Worm (Caenorhabditis elegans) whole organism, young adult: ENCODE measurements around the gene madf-9.

Experiments used
- F10E7.11 ChIP-seq: sonication (generic microtip); optimal IDR thresholded peaks from 2 replicates; lab custom pipeline; 2017; ENCODE audit warnings: mild to moderate bottlenecking, missing genetic modification characterization, moderate library complexity, missing compliant biosample characterization
- F37B4.10 ChIP-seq: fragments of 200-800 bp; sonication (Bioruptor generic); IDR thresholded peaks from 2 replicates; pipeline ENCODE4 v1.3.6; 2022; ENCODE audit warnings: missing genetic modification characterization, missing compliant biosample characterization
- F39B2.1 ChIP-seq: fragments of 200-800 bp; sonication (Bioruptor generic); IDR thresholded peaks from 2 replicates; pipeline ENCODE4 v1.3.6; 2022; ENCODE audit warnings: missing genetic modification reagents, missing genetic modification characterization, missing compliant biosample characterization
- F49E8.2 ChIP-seq: sonication (generic microtip); optimal IDR thresholded peaks from 3 replicates; lab custom pipeline; 2017; ENCODE audit warnings: missing genetic modification characterization, mild to moderate bottlenecking, missing compliant biosample characterization, antibody characterized with exemption, moderate library complexity; ENCODE audit not compliant: insufficient read depth
- F57A8.1 ChIP-seq: fragments of 200-800 bp; sonication (Bioruptor generic); optimal IDR thresholded peaks from 2 replicates; lab custom pipeline; 2018; ENCODE audit warnings: mild to moderate bottlenecking, missing genetic modification characterization, moderate library complexity, missing compliant biosample characterization
- Y67H2A.10 ChIP-seq: fragments of 200-800 bp; sonication (Bioruptor generic); conservative IDR thresholded peaks from 2 replicates; pipeline ENCODE4 v1.3.6; 2022; ENCODE audit warnings: missing genetic modification reagents, missing genetic modification characterization, missing compliant biosample characterization
- ZK185.1 ChIP-seq: sonication (generic microtip); optimal IDR thresholded peaks from 2 replicates; lab custom pipeline; 2016; ENCODE audit warnings: mild to moderate bottlenecking, missing genetic modification characterization, missing compliant biosample characterization; ENCODE audit not compliant: poor library complexity, severe bottlenecking
- attf-6 ChIP-seq: fragments of 200-800 bp; sonication (Bioruptor generic); IDR thresholded peaks from 2 replicates; pipeline ENCODE4 v1.3.6; 2022; ENCODE audit warnings: missing genetic modification reagents, missing genetic modification characterization, missing compliant biosample characterization
- ccch-3 ChIP-seq: fragments of 200-800 bp; sonication (Bioruptor generic); optimal IDR thresholded peaks from 2 replicates; lab custom pipeline; 2018; ENCODE audit warnings: mild to moderate bottlenecking, missing genetic modification characterization, missing compliant biosample characterization
- cebp-1 ChIP-seq, 2 experiments: fragments of 200-800 bp in 1 of 2; sonication (Bioruptor generic) in 1 of 2; sonication (generic microtip) in 1 of 2; IDR thresholded peaks in 1 of 2; optimal IDR thresholded peaks in 1 of 2; 2 replicates each; pipeline versions ENCODE4 v1.3.6 to Lab custom; 2017 to 2022; ENCODE audit warnings: missing compliant biosample characterization in 2 of 2, missing genetic modification characterization in 2 of 2, mild to moderate bottlenecking in 1 of 2, missing genetic modification reagents in 1 of 2, moderate library complexity in 1 of 2
- ceh-58 ChIP-seq: fragments of 200-800 bp; sonication (Bioruptor generic); IDR thresholded peaks from 2 replicates; pipeline ENCODE4 v1.3.6; 2022; ENCODE audit warnings: missing genetic modification characterization, missing compliant biosample characterization
- die-1 ChIP-seq: sonication (generic microtip); optimal IDR thresholded peaks from 2 replicates; lab custom pipeline; 2016; ENCODE audit warnings: missing genotype, mild to moderate bottlenecking, missing genetic modification characterization, missing compliant biosample characterization
- dpl-1 ChIP-seq: fragments of 150-350 bp; optimal IDR thresholded peaks from 2 replicates; lab custom pipeline; 2014; ENCODE audit warnings: missing biosample characterization, missing genetic modification reagents, missing genetic modification characterization
- efl-1 ChIP-seq: fragments of 150-350 bp; optimal IDR thresholded peaks from 2 replicates; lab custom pipeline; 2014; ENCODE audit warnings: missing biosample characterization, missing genetic modification reagents, missing genetic modification characterization
- fkh-3 ChIP-seq: sonication (generic microtip); optimal IDR thresholded peaks from 2 replicates; lab custom pipeline; 2016; ENCODE audit warnings: mild to moderate bottlenecking, missing genetic modification characterization, missing compliant biosample characterization
- hlh-26 ChIP-seq: fragments of 200-800 bp; sonication (Bioruptor generic); conservative IDR thresholded peaks from 2 replicates; pipeline ENCODE4 v1.3.6; 2022; ENCODE audit warnings: missing genetic modification reagents, missing genetic modification characterization, missing compliant biosample characterization
- hmg-1.2 ChIP-seq: fragments of 200-800 bp; sonication (Bioruptor generic); IDR thresholded peaks from 2 replicates; pipeline ENCODE4 v1.3.6; 2022; ENCODE audit warnings: missing genetic modification reagents, missing genetic modification characterization, missing compliant biosample characterization
- hsf-1 ChIP-seq: fragments of 200-800 bp; sonication (Bioruptor generic); IDR thresholded peaks from 2 replicates; pipeline ENCODE4 v1.3.6; 2022; ENCODE audit warnings: missing genetic modification reagents, missing genetic modification characterization, missing compliant biosample characterization
- let-526 ChIP-seq: fragments of 200-800 bp; sonication (Bioruptor generic); IDR thresholded peaks from 2 replicates; pipeline ENCODE4 v1.3.6; 2022; ENCODE audit warnings: missing genetic modification reagents, missing genetic modification characterization, missing compliant biosample characterization
- let-607 ChIP-seq, 2 experiments: fragments of 200-800 bp in 1 of 2; sonication (Bioruptor generic) in 1 of 2; sonication (generic microtip) in 1 of 2; optimal IDR thresholded peaks; 2 replicates each; lab custom pipeline; 2016 to 2018; ENCODE audit warnings: mild to moderate bottlenecking in 2 of 2, missing compliant biosample characterization in 2 of 2, missing genetic modification characterization in 2 of 2, moderate library complexity in 2 of 2, missing genotype in 1 of 2
- lin-35 ChIP-seq, 3 experiments: fragments of 150-350 bp in 2 of 3; sonication (generic microtip) in 1 of 3; optimal IDR thresholded peaks; 2 replicates each; lab custom pipeline; 2014 to 2018; ENCODE audit warnings: missing biosample characterization in 3 of 3, missing genetic modification characterization in 3 of 3, missing genetic modification reagents in 3 of 3
- lin-40 ChIP-seq: sonication (generic microtip); optimal IDR thresholded peaks from 2 replicates; lab custom pipeline; 2016; ENCODE audit warnings: missing genetic modification characterization, mild to moderate bottlenecking, missing compliant biosample characterization, missing genotype, missing genetic modification reagents
- lir-1 ChIP-seq: fragments of 200-800 bp; sonication (Bioruptor generic); conservative IDR thresholded peaks from 2 replicates; pipeline ENCODE4 v1.3.6; 2022; ENCODE audit warnings: missing genetic modification reagents, missing genetic modification characterization, missing compliant biosample characterization
- madf-6 ChIP-seq: fragments of 200-800 bp; sonication (Bioruptor generic); IDR thresholded peaks from 2 replicates; pipeline ENCODE4 v1.3.6; 2022; ENCODE audit warnings: missing genetic modification reagents, missing genetic modification characterization, missing compliant biosample characterization
- mcd-1 ChIP-seq: fragments of 200-800 bp; sonication (Bioruptor generic); IDR thresholded peaks from 2 replicates; pipeline ENCODE4 v1.3.6; 2022; ENCODE audit warnings: missing genetic modification reagents, missing genetic modification characterization, missing compliant biosample characterization
- mel-28 ChIP-seq: sonication (generic microtip); optimal IDR thresholded peaks from 2 replicates; lab custom pipeline; 2016; ENCODE audit warnings: borderline replicate concordance, mild to moderate bottlenecking, missing genetic modification characterization, missing compliant biosample characterization
- mes-4 ChIP-seq: sonication (generic microtip); optimal IDR thresholded peaks from 2 replicates; lab custom pipeline; 2016; ENCODE audit warnings: missing genotype, missing genetic modification characterization, missing compliant biosample characterization
- nhr-179 ChIP-seq: sonication (generic microtip); optimal IDR thresholded peaks from 2 replicates; lab custom pipeline; 2016; ENCODE audit warnings: mild to moderate bottlenecking, missing genetic modification characterization, missing compliant biosample characterization
- nhr-27 ChIP-seq: fragments of 200-800 bp; sonication (Bioruptor generic); optimal IDR thresholded peaks from 2 replicates; lab custom pipeline; 2018; ENCODE audit warnings: mild to moderate bottlenecking, missing genetic modification characterization, moderate library complexity, missing compliant biosample characterization
- pha-4 ChIP-seq: fragments of 150-350 bp; sonication (generic microtip); optimal IDR thresholded peaks from 2 replicates; lab custom pipeline; 2014; ENCODE audit warnings: missing biosample characterization, missing genetic modification reagents, missing genetic modification characterization
- rec-8 ChIP-seq, 2 experiments: sonication (generic microtip); optimal IDR thresholded peaks; 2 replicates each; lab custom pipeline; 2016; ENCODE audit warnings: mild to moderate bottlenecking in 2 of 2, missing genetic modification characterization in 2 of 2, missing genetic modification reagents in 2 of 2, missing genotype in 2 of 2, missing biosample characterization in 1 of 2, missing compliant biosample characterization in 1 of 2, moderate library complexity in 1 of 2
- repo-1 ChIP-seq: sonication (generic microtip); optimal IDR thresholded peaks from 2 replicates; lab custom pipeline; 2017; ENCODE audit warnings: mild to moderate bottlenecking, missing genetic modification characterization, missing compliant biosample characterization
- snpc-3.4 ChIP-seq: sonication (generic microtip); optimal IDR thresholded peaks from 2 replicates; lab custom pipeline; 2017; ENCODE audit warnings: missing genetic modification characterization, mild to moderate bottlenecking, missing compliant biosample characterization, antibody characterized with exemption, moderate library complexity, missing genotype, missing genetic modification reagents
- tbx-9 ChIP-seq: sonication (generic microtip); optimal IDR thresholded peaks from 2 replicates; lab custom pipeline; 2016; ENCODE audit warnings: borderline replicate concordance, missing genetic modification characterization, inconsistent platforms, missing compliant biosample characterization
- zfh-2 ChIP-seq: fragments of 200-800 bp; sonication (Bioruptor generic); conservative IDR thresholded peaks from 2 replicates; pipeline ENCODE4 v1.3.6; 2022; ENCODE audit warnings: missing genetic modification reagents, missing genetic modification characterization, missing compliant biosample characterization

Gene madf-9

DNA sequence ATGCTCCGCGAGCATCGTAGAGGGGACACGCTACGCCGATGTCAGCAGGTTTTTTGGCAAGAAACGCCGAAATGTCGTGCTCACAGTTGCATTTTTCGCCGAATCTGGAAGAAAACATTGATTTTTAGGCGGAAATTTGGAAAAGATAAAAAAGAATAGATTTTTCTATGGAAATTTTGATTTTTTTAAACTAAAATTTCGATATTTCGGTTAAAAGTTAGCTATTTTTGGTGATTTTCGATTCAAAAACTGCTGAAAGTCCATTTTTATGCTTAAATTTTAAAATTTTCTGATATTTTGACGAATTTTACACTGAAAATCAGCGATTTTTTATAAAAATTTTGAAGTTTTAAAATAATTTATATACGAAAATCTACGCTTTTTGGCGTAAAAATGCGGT lies 39.5 kb upstream of the madf-9 start:
- TF ChIP-seq Y67H2A.10 (GFP tag; lab: Robert Waterston, UW) (no peak), mel-28 (tag; lab: Kevin White, UChicago) (no peak), hsf-1 (GFP tag; lab: Robert Waterston, UW) (no peak), F57A8.1 (GFP tag; lab: Kevin White, UChicago) (no peak), dpl-1 (no peak), attf-6 (no peak), snpc-3.4 (tag; lab: Kevin White, UChicago) (no peak), rec-8 (tag; optimal IDR thresholded peaks at IDR 0.05; lab: Kevin White, UChicago) (no peak), tbx-9 (tag; lab: Kevin White, UChicago) (no peak), fkh-3 (tag; lab: Kevin White, UChicago) (no peak), cebp-1 (GFP tag; IDR thresholded peaks at IDR 0.05; lab: Robert Waterston, UW) (no peak), cebp-1 (tag; optimal IDR thresholded peaks at IDR 0.05; lab: Kevin White, UChicago) (no peak), lin-40 (no peak), efl-1 (GFP tag; lab: Kevin White, UChicago) (no peak)

DNA sequence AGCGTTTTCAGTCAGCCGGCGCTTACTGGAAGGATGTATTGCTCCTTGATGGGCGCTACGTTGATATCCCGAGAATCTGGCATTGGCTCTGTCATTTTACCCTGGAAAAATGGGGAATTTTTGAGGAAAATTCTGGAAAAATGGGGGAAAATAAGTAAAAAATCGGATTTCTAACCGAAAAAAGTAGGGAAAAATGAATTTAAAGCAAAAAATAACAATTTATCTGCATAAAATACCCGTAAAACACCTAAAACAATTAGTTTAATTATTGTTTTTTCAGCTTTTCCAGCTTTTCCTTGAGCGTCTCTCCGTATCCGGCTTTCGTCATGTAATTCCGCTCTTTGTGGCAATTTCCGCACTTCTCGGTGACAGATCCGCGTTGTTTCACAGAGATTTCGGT lies 38.4 kb upstream of the madf-9 start, which contains the start of gene Y37E11B.5:
Y37E11B.5 (minus strand) TSS at position 101 of the 400 bp plus-strand sequence.
- TF ChIP-seq nhr-179 (tag; lab: Kevin White, UChicago) (no peak), ZK185.1 (tag; lab: Kevin White, UChicago) (no peak), lir-1 (GFP tag; lab: Robert Waterston, UW) (no peak), madf-6 (GFP tag; lab: Robert Waterston, UW) (no peak), ceh-58 (GFP tag; lab: Robert Waterston, UW) (no peak), let-526 (no peak), mes-4 (tag; lab: Kevin White, UChicago) (no peak), hsf-1 (GFP tag; lab: Robert Waterston, UW) (no peak), nhr-27 (tag; lab: Kevin White, UChicago) (no peak), pha-4 (tag; lab: Kevin White, UChicago) (no peak)

ce11 chrIV:3599126-3599525 lies 37.8 kb upstream of the madf-9 start, which contains the start of gene Y37E11B.6:
Gene Y37E11B.6, minus strand, starts transcription at chrIV:3599306.
- TF ChIP-seq hmg-1.2 (GFP tag; lab: Robert Waterston, UW) (peak; percentile 98), hlh-26 (GFP tag; lab: Robert Waterston, UW) (no peak), F49E8.2 (tag; lab: Kevin White, UChicago) (no peak), lin-35 (GFP tag; optimal IDR thresholded peaks at IDR 0.05; lab: Kevin White, UChicago) (no peak), mel-28 (tag; lab: Kevin White, UChicago) (no peak), repo-1 (tag; lab: Kevin White, UChicago) (no peak), mcd-1 (GFP tag; lab: Robert Waterston, UW) (peak; percentile 62)

- no peak for TF ChIP-seq F37B4.10 (GFP tag; lab: Robert Waterston, UW)
- no peak for TF ChIP-seq ccch-3 (GFP tag; lab: Kevin White, UChicago)
- TF ChIP-seq let-607 (tag; optimal IDR thresholded peaks at IDR 0.05; lab: Kevin White, UChicago), result no peak
- no peak for TF ChIP-seq madf-6 (GFP tag; lab: Robert Waterston, UW)
- no peak for TF ChIP-seq F39B2.1 (GFP tag; lab: Robert Waterston, UW)
- no peak for TF ChIP-seq zfh-2 (GFP tag; lab: Robert Waterston, UW)
- TF ChIP-seq F10E7.11 (tag; lab: Kevin White, UChicago), result no peak
- no peak for TF ChIP-seq F49E8.2 (tag; lab: Kevin White, UChicago)
- no peak for TF ChIP-seq dpl-1
- TF ChIP-seq die-1 (tag; lab: Kevin White, UChicago), result no peak
- TF ChIP-seq, all 124 proteins: peak for 0
Observed at ce11 chrIV:3599958-3600357, 36.9 kb upstream of the madf-9 start, which contains the start of gene Y37E11B.7. Gene Y37E11B.7, minus strand, starts transcription at chrIV:3600164.
